Fruit fly (Drosophila melanogaster): ENCODE data around the gene CG14397.

CG14397 gene

DNA sequence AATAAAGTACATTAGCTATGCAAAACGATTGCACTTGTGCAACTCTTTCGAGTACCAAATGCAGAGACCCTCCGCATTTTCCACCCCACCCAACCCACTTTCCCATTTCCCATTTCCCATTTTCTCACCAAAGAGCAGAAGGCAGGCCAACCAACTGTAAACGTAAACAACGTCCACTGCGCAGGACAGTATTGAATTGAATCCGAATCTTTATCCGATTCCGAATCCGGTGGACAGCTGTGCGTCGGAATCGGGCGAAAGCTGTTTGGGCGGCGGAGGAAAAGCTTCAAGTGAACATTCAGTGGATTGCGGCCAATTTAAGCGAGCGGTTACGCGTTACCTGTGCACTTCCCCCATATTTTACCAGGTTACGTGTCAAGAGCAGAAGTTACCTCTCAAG lies 15.9 kb upstream of the CG14397 start, which contains the start of gene tadr (continued):
- no peak for TF ChIP-seq CG1792 (GFP tag; optimal IDR thresholded peaks at IDR 0.05)

DNA sequence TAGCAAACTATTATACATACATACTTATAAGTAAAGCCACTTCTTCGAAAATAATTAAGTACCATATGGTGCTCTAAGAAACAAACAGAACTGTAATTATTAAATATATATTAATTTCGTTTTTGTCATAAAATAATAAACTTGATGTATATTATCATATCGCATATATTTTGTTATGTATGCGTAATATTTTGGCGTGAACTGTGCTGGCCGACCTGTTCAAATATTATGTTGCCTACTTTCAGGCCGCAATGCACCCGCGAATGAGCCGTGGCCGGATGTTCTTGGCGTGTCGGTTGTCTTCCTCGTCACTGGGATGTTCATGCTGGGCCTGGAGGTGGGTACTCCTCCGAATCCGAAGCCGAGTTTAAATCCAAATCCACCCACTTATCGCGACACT lies 13.2 kb upstream of the CG14397 start:
- no peak for TF ChIP-seq ato (GFP tag; IDR thresholded peaks at IDR 0.05; ENCODE audit: partially characterized antibody)
- TF ChIP-seq CG8388 (GFP tag; optimal IDR thresholded peaks at IDR 0.05), result peak; percentile 68
- TF ChIP-seq CG15073 (GFP tag; optimal IDR thresholded peaks at IDR 0.05), result peak; percentile 95
- TF ChIP-seq ash1 (GFP tag; optimal IDR thresholded peaks at IDR 0.05), result no peak
- 0 out of 3 replicates have a peak, but pooled peaks have one; percentile 18 for TF ChIP-seq CG11456 (GFP tag; IDR thresholded peaks at IDR 0.05)
- no peak for TF ChIP-seq CG3726 (GFP tag; IDR thresholded peaks at IDR 0.05)
- no peak for TF ChIP-seq cas (GFP tag; IDR thresholded peaks at IDR 0.05)
- no peak for TF ChIP-seq sisA (GFP tag; IDR thresholded peaks at IDR 0.05)
- TF ChIP-seq chn (GFP tag; optimal IDR thresholded peaks at IDR 0.05), result no peak
- TF ChIP-seq Meics (GFP tag; optimal IDR thresholded peaks at IDR 0.05), result no peak

DNA sequence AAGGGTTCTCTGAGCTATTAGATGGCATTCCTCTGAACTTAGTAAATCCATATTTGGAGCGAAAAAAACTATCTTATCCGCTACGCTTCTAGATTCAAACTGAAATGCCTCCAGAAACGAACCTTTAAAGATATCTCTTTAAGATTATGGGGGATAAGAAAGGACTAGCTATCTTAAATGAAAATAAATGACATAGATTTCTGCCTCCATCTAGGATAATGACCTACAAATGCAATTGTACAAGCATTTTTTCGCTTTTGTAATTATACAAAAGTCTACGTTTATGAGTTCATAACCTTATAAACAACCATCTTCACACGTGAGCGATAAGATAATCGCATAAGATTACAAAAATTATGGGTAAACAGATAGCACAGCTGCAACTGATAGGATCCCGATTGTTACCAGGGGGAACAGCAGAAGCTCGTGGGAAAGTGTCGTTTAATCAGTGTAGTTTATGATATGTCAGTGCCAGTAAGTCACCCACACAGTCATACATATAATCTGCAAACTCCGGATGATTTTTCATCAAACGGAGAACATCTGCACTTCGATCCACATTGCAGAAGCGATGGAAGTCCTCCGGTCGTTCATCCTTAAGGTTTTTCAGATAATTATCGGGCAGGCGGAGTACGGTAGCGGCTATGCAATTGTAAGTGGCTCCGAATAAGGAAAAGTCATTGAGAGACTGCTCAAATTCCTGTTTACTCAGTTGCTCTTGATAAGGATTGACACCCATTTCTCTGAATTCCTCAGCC lies 8.4 kb upstream of the CG14397 start, which contains the start of gene CG33511:
TSS of gene CG33511 (minus strand) at position 51 of the 758 bp plus-strand sequence.
- TF ChIP-seq wek (GFP tag; optimal IDR thresholded peaks at IDR 0.05) (no peak), CG15479 (GFP tag; optimal IDR thresholded peaks at IDR 0.05) (peak; percentile 85), Ets65A (GFP tag) (peak; percentile 55), ham (GFP tag; IDR thresholded peaks at IDR 0.05) (no peak)

DNA sequence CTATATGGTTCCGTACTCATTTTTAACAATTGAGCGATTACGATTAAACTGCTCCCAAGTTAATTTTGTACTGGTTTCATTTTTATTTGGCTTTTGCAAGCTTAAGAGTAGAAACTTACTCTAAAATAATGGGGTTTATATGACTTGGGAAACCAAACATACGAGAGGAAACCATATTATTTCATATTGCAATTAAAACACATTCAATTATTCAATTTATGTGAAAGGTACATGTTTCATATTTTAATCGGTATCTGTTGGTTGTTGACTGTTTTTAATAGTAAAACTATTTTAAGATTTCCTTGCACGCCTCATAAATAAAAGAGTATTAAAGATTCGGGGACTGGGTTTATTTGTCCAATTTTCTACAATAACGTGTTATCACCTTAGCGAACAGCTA lies 6.8 kb upstream of the CG14397 start, which contains the start of gene CG33510:
TSS of gene CG33510 (minus strand) at position 59 of the 400 bp plus-strand sequence.
- TF ChIP-seq exex (tag; optimal IDR thresholded peaks at IDR 0.05), result peak; percentile 5
- TF ChIP-seq tll (GFP tag; optimal IDR thresholded peaks at IDR 0.05), result no peak

DNA sequence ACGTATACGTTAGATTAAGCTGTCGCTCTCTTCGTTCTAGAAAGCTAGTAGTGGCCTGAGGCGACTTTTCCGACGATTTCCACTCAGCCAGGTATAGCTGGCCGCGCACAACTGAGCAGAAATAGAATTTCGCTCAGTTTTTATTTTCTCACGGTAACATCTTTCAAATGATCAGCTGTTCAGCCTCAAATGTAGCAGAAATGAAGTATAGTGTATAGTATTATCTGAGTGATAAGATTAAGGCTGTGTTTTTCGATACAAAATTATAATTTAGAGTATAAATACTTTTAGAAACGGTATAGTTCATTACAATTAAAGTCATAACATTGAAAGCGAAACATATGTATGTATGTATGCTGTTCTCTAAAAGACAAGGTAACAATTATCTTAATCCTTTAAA lies 4.6 kb upstream of the CG14397 start, which contains the start of gene CG33509:
TSS of gene CG33509 (minus strand) at position 101 of the 400 bp plus-strand sequence.
- TF ChIP-seq z (GFP tag; IDR thresholded peaks at IDR 0.05) (peak; percentile 83), CG9437 (GFP tag; optimal IDR thresholded peaks at IDR 0.05) (peak; percentile 24), CG14710 (tag; optimal IDR thresholded peaks at IDR 0.05) (no peak)

DNA sequence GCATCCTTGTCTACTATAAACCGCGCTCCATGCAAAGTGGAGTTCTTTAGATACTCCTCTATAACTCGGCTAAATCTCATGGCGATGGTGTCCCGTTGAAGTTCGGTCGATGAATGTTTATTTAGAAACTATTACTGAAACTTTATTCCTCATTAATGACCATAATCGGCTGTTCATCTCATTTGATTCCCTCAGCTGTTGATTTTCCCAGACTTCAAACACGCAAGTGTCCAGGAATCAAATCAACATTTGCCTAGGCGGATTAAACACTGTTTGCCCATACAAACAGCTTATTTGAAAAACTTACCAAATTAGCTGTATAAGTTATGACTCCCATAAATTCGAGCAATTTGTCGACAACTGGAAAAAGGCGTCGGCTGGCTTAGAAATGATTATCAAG lies 2.4 kb upstream of the CG14397 start, which contains the start of gene ppk13:
TSS of gene ppk13 (minus strand) at position 101 of the 400 bp plus-strand sequence.
- TF ChIP-seq tup (GFP tag; optimal IDR thresholded peaks at IDR 0.05) (no peak), NK7.1 (GFP tag; optimal IDR thresholded peaks at IDR 0.05) (no peak), CG8290 (GFP tag; optimal IDR thresholded peaks at IDR 0.05) (no peak), CG8290 (tag; optimal IDR thresholded peaks at IDR 0.05) (no peak), CG31224 (GFP tag; IDR thresholded peaks at IDR 0.05) (no peak), Meics (GFP tag; optimal IDR thresholded peaks at IDR 0.05) (no peak), CG15479 (GFP tag; optimal IDR thresholded peaks at IDR 0.05) (no peak), en (GFP tag; optimal IDR thresholded peaks at IDR 0.05) (no peak), CG11456 (GFP tag; IDR thresholded peaks at IDR 0.05) (no peak), Lim3 (GFP tag; IDR thresholded peaks at IDR 0.05) (no peak), ken (GFP tag; IDR thresholded peaks at IDR 0.05) (no peak), CG10366 (GFP tag; IDR thresholded peaks at IDR 0.05) (no peak)

Data from whole organism, embryonic.